Worm (Caenorhabditis elegans) whole organism, mixed stage, embryonic: ENCODE measurements around the gene cts-1.

Source experiments
- bed-3 ChIP-seq: fragments of 200-800 bp; sonication (Bioruptor generic); optimal IDR thresholded peaks from 3 replicates; lab custom pipeline; 2018; ENCODE audit warnings: mild to moderate bottlenecking, missing genetic modification characterization, moderate library complexity, missing compliant biosample characterization
- lin-13 ChIP-seq: fragments of 150-350 bp; optimal IDR thresholded peaks from 2 replicates; lab custom pipeline; 2014; ENCODE audit warnings: missing biosample characterization, missing genetic modification characterization
- lsy-2 ChIP-seq: fragments of 150-350 bp; optimal IDR thresholded peaks from 2 replicates; lab custom pipeline; 2014; ENCODE audit warnings: missing biosample characterization, missing genetic modification characterization
- mep-1 ChIP-seq: fragments of 150-350 bp; optimal IDR thresholded peaks from 2 replicates; lab custom pipeline; 2017; ENCODE audit warnings: missing biosample characterization, missing genetic modification reagents, missing genetic modification characterization, inconsistent platforms
- nhr-12 ChIP-seq: fragments of 150-350 bp; optimal IDR thresholded peaks from 2 replicates; lab custom pipeline; 2014; ENCODE audit warnings: missing biosample characterization, missing genetic modification characterization
- nhr-237 ChIP-seq: fragments of 150-350 bp; optimal IDR thresholded peaks from 2 replicates; lab custom pipeline; 2014; ENCODE audit warnings: missing biosample characterization, missing genetic modification characterization
- nhr-76 ChIP-seq: sonication (generic microtip); optimal IDR thresholded peaks from 2 replicates; lab custom pipeline; 2017; ENCODE audit warnings: missing biosample characterization, missing genetic modification characterization
- unc-39 ChIP-seq: fragments of 150-350 bp; optimal IDR thresholded peaks from 2 replicates; lab custom pipeline; 2014; ENCODE audit warnings: missing biosample characterization, missing genetic modification characterization
- ztf-11 ChIP-seq: fragments of 150-350 bp; optimal IDR thresholded peaks from 2 replicates; lab custom pipeline; 2014; ENCODE audit warnings: missing biosample characterization, missing genetic modification characterization

- TF ChIP-seq lin-13 (tag; lab: Kevin White, UChicago) (no peak), lsy-2 (tag; lab: Kevin White, UChicago) (no peak), mep-1 (no peak), nhr-12 (tag; lab: Kevin White, UChicago) (no peak), nhr-237 (tag; lab: Kevin White, UChicago) (no peak), unc-39 (tag; lab: Kevin White, UChicago) (no peak), ztf-11 (tag; lab: Kevin White, UChicago) (no peak), nhr-76 (tag; lab: Kevin White, UChicago) (no peak), bed-3 (GFP tag; lab: Kevin White, UChicago) (no peak)
Observed at ce11 chrIII:10251114-10251513, 34.7 kb upstream of the cts-1 start.
